Fruit fly (Drosophila melanogaster): ENCODE results near the gene Taf13.
A peak's percentile ranks its signal among the peaks of the same experiment; 100 is the strongest.

The Taf13 gene

DNA sequence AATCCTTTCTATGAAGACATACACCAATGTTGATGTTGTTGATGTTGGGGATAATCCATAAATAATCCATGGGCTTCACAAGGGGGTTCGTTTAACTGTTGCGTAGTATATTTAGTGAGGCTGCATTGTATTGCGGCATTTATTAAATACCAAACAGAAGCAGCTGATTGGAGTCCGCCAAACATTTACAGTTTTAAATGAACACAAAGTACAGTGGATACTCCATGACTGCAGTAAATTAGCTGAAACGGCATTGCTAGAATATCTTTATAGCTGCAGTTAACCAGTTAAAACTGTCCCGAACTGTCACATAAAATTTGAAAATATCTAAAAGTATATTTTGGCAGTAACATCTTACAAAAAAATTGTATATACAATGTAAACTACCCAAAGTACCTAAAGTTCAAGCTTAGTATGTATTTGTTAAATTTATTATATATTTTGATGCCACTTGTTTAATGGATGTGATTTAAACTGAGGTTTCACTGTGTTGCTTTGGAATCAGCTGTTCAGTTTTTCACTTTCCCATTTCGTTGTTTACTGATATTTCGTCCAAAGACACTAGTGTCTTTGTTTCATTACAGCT, 2.5 kb downstream of the Taf13 start, which contains the start of the genes CG10747 and Pyroxd1 (continued):
- TF ChIP-seq CoRest (tag; optimal IDR thresholded peaks at IDR 0.05) (peak; percentile 99), dmrt99B (tag; optimal IDR thresholded peaks at IDR 0.05) (peak; percentile 97), CG18476 (GFP tag; optimal IDR thresholded peaks at IDR 0.05) (peak; percentile 94), onecut (GFP tag; IDR thresholded peaks at IDR 0.05) (peak; percentile 86), CG2116 (GFP tag; optimal IDR thresholded peaks at IDR 0.05) (peak; percentile 84), CG14710 (tag; optimal IDR thresholded peaks at IDR 0.05) (peak; percentile 95), pita (GFP tag; optimal IDR thresholded peaks at IDR 0.05) (no peak), CG4404 (GFP tag; IDR thresholded peaks at IDR 0.05) (peak; percentile 96), Camta (GFP tag; optimal IDR thresholded peaks at IDR 0.05) (peak; percentile 93), CG13894 (tag; optimal IDR thresholded peaks at IDR 0.05) (peak; percentile 95), zfh2 (GFP tag; optimal IDR thresholded peaks at IDR 0.05) (peak; percentile 97), slou (GFP tag; optimal IDR thresholded peaks at IDR 0.05) (peak; percentile 90), Side (GFP tag; optimal IDR thresholded peaks at IDR 0.05) (peak; percentile 91), zfh1 (GFP tag; IDR thresholded peaks at IDR 0.05) (peak; percentile 94), Mes4 (GFP tag; optimal IDR thresholded peaks at IDR 0.05) (peak; percentile 90), CG8388 (GFP tag; optimal IDR thresholded peaks at IDR 0.05) (peak; percentile 95), tx (GFP tag; optimal IDR thresholded peaks at IDR 0.05) (peak; percentile 93), ranshi (GFP tag; IDR thresholded peaks at IDR 0.05) (peak; percentile 94), kni (GFP tag; optimal IDR thresholded peaks at IDR 0.05) (peak; percentile 74), Dek (tag; optimal IDR thresholded peaks at IDR 0.05) (peak; percentile 98), CG1792 (GFP tag; optimal IDR thresholded peaks at IDR 0.05) (peak; percentile 84), Asciz (GFP tag; optimal IDR thresholded peaks at IDR 0.05) (peak; percentile 92), gt (GFP tag; IDR thresholded peaks at IDR 0.05) (peak; percentile 81), CG12659 (GFP tag; optimal IDR thresholded peaks at IDR 0.05) (peak; percentile 98), Stat92E (GFP tag; optimal IDR thresholded peaks at IDR 0.05) (peak in 1 of 3 experiments; percentile 83), Pdp1 (GFP tag; optimal IDR thresholded peaks at IDR 0.05) (peak; percentile 93 to 96), nerfin-1 (tag; optimal IDR thresholded peaks at IDR 0.05) (peak; percentile 92), CG10431 (GFP tag; optimal IDR thresholded peaks at IDR 0.05) (peak; percentile 89), Nf-YA (GFP tag; IDR thresholded peaks at IDR 0.05) (peak; percentile 91), Hmx (GFP tag; optimal IDR thresholded peaks at IDR 0.05) (peak; percentile 94), Antp (GFP tag; optimal IDR thresholded peaks at IDR 0.05) (peak; percentile 94), klu (GFP tag; IDR thresholded peaks at IDR 0.05) (peak; percentile 95), Dfd (GFP tag; optimal IDR thresholded peaks at IDR 0.05) (peak in 1 of 2 experiments; percentile 85), Mrtf (GFP tag; IDR thresholded peaks at IDR 0.05) (peak; percentile 95), CG12155 (GFP tag; optimal IDR thresholded peaks at IDR 0.05) (peak; percentile 96), CG34422 (GFP tag; IDR thresholded peaks at IDR 0.05) (peak; percentile 93), CG3407 (GFP tag; optimal IDR thresholded peaks at IDR 0.05) (peak; percentile 91), CG17186 (GFP tag; optimal IDR thresholded peaks at IDR 0.05) (peak; percentile 63), HLH4C (GFP tag; IDR thresholded peaks at IDR 0.05; ENCODE audit: partially characterized antibody) (no peak), phol (tag; optimal IDR thresholded peaks at IDR 0.05) (peak; percentile 96), CG14860 (GFP tag; IDR thresholded peaks at IDR 0.05; ENCODE audit: partially characterized antibody) (no peak), CkIIα-i1 (GFP tag; IDR thresholded peaks at IDR 0.05) (peak; percentile 46; the same call in 1 of the 2 replicates), Jarid2 (GFP tag; optimal IDR thresholded peaks at IDR 0.05) (peak; percentile 70), ara (GFP tag; IDR thresholded peaks at IDR 0.05) (peak; percentile 92), bsh (GFP tag; optimal IDR thresholded peaks at IDR 0.05) (peak; percentile 95 to 96), Sox102F (GFP tag; optimal IDR thresholded peaks at IDR 0.05) (peak; percentile 97), dpn (GFP tag; optimal IDR thresholded peaks at IDR 0.05) (peak; percentile 97 to 98), gro (GFP tag; optimal IDR thresholded peaks at IDR 0.05) (peak; percentile 95), tgo (GFP tag; IDR thresholded peaks at IDR 0.05) (peak; percentile 98)
